Worm (Caenorhabditis elegans) whole organism, young adult: ENCODE results near the gene fntb-1.

ENCODE experiments used
- hlh-12 ChIP-seq: sonication (generic microtip); optimal IDR thresholded peaks from 2 replicates; lab custom pipeline; 2016; ENCODE audit warnings: missing genetic modification characterization, missing compliant biosample characterization
- lir-1 ChIP-seq: fragments of 200-800 bp; sonication (Bioruptor generic); conservative IDR thresholded peaks from 2 replicates; pipeline ENCODE4 v1.3.6; 2022; ENCODE audit warnings: missing genetic modification reagents, missing genetic modification characterization, missing compliant biosample characterization

ce11 chrV:14447240-14447763 lies at the start of gene fntb-1, which contains the start of gene dlat-1:
- TF ChIP-seq hlh-12 (tag; lab: Kevin White, UChicago) = no peak
- no peak for TF ChIP-seq lir-1 (GFP tag; lab: Robert Waterston, UW)
